Fruit fly (Drosophila melanogaster) whole organism, embryonic: ENCODE data around the gene Cp36.

Source experiments
- Awh ChIP-seq: fragments of 200-800 bp; sonication (Bioruptor generic); IDR thresholded peaks from 2 replicates; pipeline ENCODE4, ENCODE4 v1.3.6; 2022; ENCODE audit warnings: missing biosample characterization, missing genetic modification characterization
- C15 ChIP-seq: fragments of 200-800 bp; sonication (Bioruptor generic); IDR thresholded peaks from 3 replicates; pipeline ENCODE4 v1.3.6; 2022; ENCODE audit warnings: missing biosample characterization, missing genetic modification characterization
- CG11560 ChIP-seq: fragments of 200-800 bp; sonication (Bioruptor generic); IDR thresholded peaks from 3 replicates; pipeline ENCODE4 v1.3.6; 2022; ENCODE audit warnings: missing biosample characterization, missing genetic modification characterization
- CG11723 ChIP-seq: fragments of 200-800 bp; sonication (Bioruptor generic); optimal IDR thresholded peaks from 2 replicates; lab custom pipeline; 2017; ENCODE audit warnings: missing biosample characterization, mild to moderate bottlenecking, missing genetic modification characterization
- CG14710 ChIP-seq: fragments of 200-800 bp; sonication (Bioruptor generic); optimal IDR thresholded peaks from 3 replicates; lab custom pipeline; 2019; ENCODE audit warnings: missing biosample characterization, mild to moderate bottlenecking, missing genetic modification characterization, moderate library complexity
- CG17912 ChIP-seq: fragments of 200-800 bp; sonication (Bioruptor generic); optimal IDR thresholded peaks from 2 replicates; lab custom pipeline; 2018; ENCODE audit warnings: missing biosample characterization, mild to moderate bottlenecking, missing genetic modification characterization
- CG18262 ChIP-seq: fragments of 200-800 bp; optimal IDR thresholded peaks from 3 replicates; lab custom pipeline; 2019; ENCODE audit warnings: missing biosample characterization, mild to moderate bottlenecking, missing genetic modification characterization, moderate library complexity
- CG1832 ChIP-seq: fragments of 200-800 bp; sonication (Bioruptor generic); optimal IDR thresholded peaks from 2 replicates; lab custom pipeline; 2017; ENCODE audit warnings: missing biosample characterization, mild to moderate bottlenecking, missing genetic modification characterization, inconsistent platforms
- CG32532 ChIP-seq: fragments of 200-800 bp; sonication (Bioruptor generic); IDR thresholded peaks from 2 replicates; pipeline ENCODE4 v1.3.6; 2022; ENCODE audit warnings: missing biosample characterization, missing genetic modification characterization
- CG33213 ChIP-seq: fragments of 200-800 bp; sonication (Bioruptor generic); optimal IDR thresholded peaks from 3 replicates; lab custom pipeline; 2016; ENCODE audit warnings: missing biosample characterization, missing genetic modification characterization
- CG4707 ChIP-seq: fragments of 200-800 bp; sonication (Bioruptor generic); optimal IDR thresholded peaks from 2 replicates; lab custom pipeline; 2018; ENCODE audit warnings: missing biosample characterization, mild to moderate bottlenecking, missing genetic modification characterization, moderate library complexity
- CG5245 ChIP-seq: fragments of 200-800 bp; sonication (Bioruptor generic); optimal IDR thresholded peaks from 3 replicates; lab custom pipeline; 2016; ENCODE audit warnings: missing biosample characterization, missing genetic modification characterization
- CG6175 ChIP-seq: fragments of 200-800 bp; sonication (Bioruptor generic); IDR thresholded peaks from 3 replicates; pipeline ENCODE4 v1.3.6; 2022; ENCODE audit warnings: missing biosample characterization, missing genetic modification characterization
- CG6654 ChIP-seq: fragments of 200-800 bp; sonication (Bioruptor generic); optimal IDR thresholded peaks from 2 replicates; lab custom pipeline; 2017; ENCODE audit warnings: missing biosample characterization, mild to moderate bottlenecking, missing genetic modification characterization
- CG6813 ChIP-seq: fragments of 200-800 bp; sonication (Bioruptor generic); optimal IDR thresholded peaks from 2 replicates; lab custom pipeline; 2017; ENCODE audit warnings: missing biosample characterization, missing genetic modification characterization, mild to moderate bottlenecking, moderate library complexity, missing genetic modification reagents
- CG8478 ChIP-seq: fragments of >200 bp; optimal IDR thresholded peaks from 2 replicates; lab custom pipeline; 2018
- CTCF ChIP-seq: fragments of 200-800 bp; sonication (Bioruptor generic); optimal IDR thresholded peaks from 2 replicates; lab custom pipeline; 2017; ENCODE audit warnings: missing biosample characterization, mild to moderate bottlenecking, missing genetic modification characterization, moderate library complexity
- Gug ChIP-seq: fragments of 200-800 bp; sonication (Bioruptor generic); IDR thresholded peaks from 4 replicates; pipeline ENCODE4 v1.3.6; 2022; ENCODE audit warnings: missing biosample characterization, missing genetic modification characterization
- HmgZ ChIP-seq: fragments of 200-800 bp; sonication (Bioruptor generic); optimal IDR thresholded peaks from 2 replicates; lab custom pipeline; 2018; ENCODE audit warnings: missing biosample characterization, mild to moderate bottlenecking, missing genetic modification characterization
- Hmr ChIP-seq: fragments of 200-800 bp; sonication (Bioruptor generic); optimal IDR thresholded peaks from 3 replicates; lab custom pipeline; 2017; ENCODE audit warnings: mild to moderate bottlenecking, missing biosample characterization, missing genetic modification reagents, missing genetic modification characterization
- Hmx ChIP-seq: fragments of 200-800 bp; sonication (Bioruptor generic); optimal IDR thresholded peaks from 2 replicates; lab custom pipeline; 2016; ENCODE audit warnings: missing biosample characterization, missing genetic modification characterization
- Max ChIP-seq: fragments of 200-800 bp; sonication (Bioruptor generic); optimal IDR thresholded peaks from 2 replicates; lab custom pipeline; 2016; ENCODE audit warnings: missing biosample characterization, mild to moderate bottlenecking, missing genetic modification characterization
- Meics ChIP-seq: fragments of 200-800 bp; sonication (Bioruptor generic); optimal IDR thresholded peaks from 2 replicates; lab custom pipeline; 2017; ENCODE audit warnings: missing biosample characterization, mild to moderate bottlenecking, missing genetic modification characterization
- NK7.1 ChIP-seq: fragments of 200-800 bp; sonication (Bioruptor generic); optimal IDR thresholded peaks from 3 replicates; lab custom pipeline; 2016; ENCODE audit warnings: missing biosample characterization, missing genetic modification characterization
- Nf-YA ChIP-seq: fragments of 200-800 bp; sonication (Bioruptor generic); IDR thresholded peaks from 2 replicates; pipeline ENCODE4 v1.3.6; 2022; ENCODE audit warnings: missing biosample characterization, missing genetic modification characterization
- Optix ChIP-seq: fragments of 200-800 bp; sonication (Bioruptor generic); IDR thresholded peaks from 3 replicates; pipeline ENCODE4 v1.3.6; 2022; ENCODE audit warnings: missing biosample characterization, missing genetic modification characterization
- Poxn ChIP-seq: fragments of 200-800 bp; sonication (Bioruptor generic); IDR thresholded peaks from 2 replicates; pipeline ENCODE4 v1.3.6; 2022; ENCODE audit warnings: missing biosample characterization, missing genetic modification characterization
- Sry-β ChIP-seq: fragments of 200-800 bp; sonication (Bioruptor generic); optimal IDR thresholded peaks from 2 replicates; lab custom pipeline; 2018; ENCODE audit warnings: missing biosample characterization, mild to moderate bottlenecking, missing genetic modification characterization, moderate library complexity
- TFAM ChIP-seq: fragments of 200-800 bp; sonication (Bioruptor generic); optimal IDR thresholded peaks from 2 replicates; lab custom pipeline; 2017; ENCODE audit warnings: missing biosample characterization, missing genetic modification characterization, inconsistent platforms
- Taf1 ChIP-seq: fragments of 200-800 bp; sonication (Bioruptor generic); IDR thresholded peaks from 2 replicates; pipeline ENCODE4 v1.3.6; 2022; ENCODE audit warnings: missing biosample characterization, missing genetic modification characterization
- Xbp1 ChIP-seq: fragments of 200-800 bp; sonication (Bioruptor generic); optimal IDR thresholded peaks from 3 replicates; lab custom pipeline; 2016; ENCODE audit warnings: missing biosample characterization, mild to moderate bottlenecking, missing genetic modification characterization
- amos ChIP-seq: fragments of 200-800 bp; sonication (Bioruptor generic); IDR thresholded peaks from 2 replicates; pipeline ENCODE4 v1.3.6; 2022; ENCODE audit warnings: missing biosample characterization, missing genetic modification characterization; ENCODE audit not compliant: partially characterized antibody
- ap ChIP-seq: fragments of 200-800 bp; sonication (Bioruptor generic); IDR thresholded peaks from 2 replicates; pipeline ENCODE4 v1.3.6; 2022; ENCODE audit warnings: missing biosample characterization, missing genetic modification characterization
- ato ChIP-seq: fragments of 200-800 bp; sonication (Bioruptor generic); IDR thresholded peaks from 2 replicates; pipeline ENCODE4 v1.3.6; 2022; ENCODE audit warnings: missing biosample characterization, missing genetic modification characterization; ENCODE audit not compliant: partially characterized antibody
- bbx ChIP-seq: fragments of 200-800 bp; sonication (Bioruptor generic); IDR thresholded peaks from 2 replicates; pipeline ENCODE4 v1.3.6; 2022; ENCODE audit warnings: missing biosample characterization, missing genetic modification characterization; ENCODE audit not compliant: partially characterized antibody
- chinmo ChIP-seq: fragments of 200-800 bp; sonication (Bioruptor generic); IDR thresholded peaks from 4 replicates; pipeline ENCODE4 v1.3.6; 2022; ENCODE audit warnings: missing biosample characterization, missing genetic modification characterization; ENCODE audit not compliant: partially characterized antibody
- cwo ChIP-seq: fragments of 200-800 bp; sonication (Bioruptor generic); optimal IDR thresholded peaks from 3 replicates; lab custom pipeline; 2017; ENCODE audit warnings: missing biosample characterization, missing genetic modification characterization, mild to moderate bottlenecking, moderate library complexity, missing genetic modification reagents
- danr ChIP-seq: fragments of 200-800 bp; sonication (Bioruptor generic); IDR thresholded peaks from 2 replicates; pipeline ENCODE4 v1.3.6; 2022; ENCODE audit warnings: missing biosample characterization, missing genetic modification characterization
- gcm ChIP-seq: fragments of 200-800 bp; sonication (Bioruptor generic); optimal IDR thresholded peaks from 2 replicates; lab custom pipeline; 2019; ENCODE audit warnings: missing biosample characterization, mild to moderate bottlenecking, missing genetic modification characterization, moderate library complexity
- gro ChIP-seq: fragments of 200-800 bp; sonication (Bioruptor generic); optimal IDR thresholded peaks from 2 replicates; lab custom pipeline; 2016; ENCODE audit warnings: missing biosample characterization, missing genetic modification characterization
- hkb ChIP-seq, 2 experiments: fragments of 200-800 bp in 1 of 2; fragments of >200 bp in 1 of 2; sonication (Bioruptor generic) in 1 of 2; IDR thresholded peaks in 1 of 2; optimal IDR thresholded peaks in 1 of 2; 2 replicates each; pipeline versions ENCODE4 v1.3.6 to Lab custom; 2017 to 2022; ENCODE audit warnings: missing biosample characterization in 1 of 2, missing genetic modification characterization in 1 of 2
- kay ChIP-seq: fragments of 200-800 bp; sonication (Bioruptor generic); optimal IDR thresholded peaks from 2 replicates; lab custom pipeline; 2016; ENCODE audit warnings: missing biosample characterization, missing genetic modification characterization
- ken ChIP-seq: fragments of 200-800 bp; sonication (Bioruptor generic); IDR thresholded peaks from 3 replicates; pipeline ENCODE4 v1.3.6; 2022; ENCODE audit warnings: missing biosample characterization, missing genetic modification characterization
- lilli ChIP-seq: fragments of 200-800 bp; sonication (Bioruptor generic); optimal IDR thresholded peaks from 3 replicates; lab custom pipeline; 2016; ENCODE audit warnings: missing biosample characterization, missing genetic modification characterization
- nmo ChIP-seq: fragments of 200-800 bp; sonication (Bioruptor generic); optimal IDR thresholded peaks from 2 replicates; lab custom pipeline; 2018; ENCODE audit warnings: missing biosample characterization, mild to moderate bottlenecking, missing genetic modification characterization, moderate library complexity
- org-1 ChIP-seq: fragments of 200-800 bp; sonication (Bioruptor generic); optimal IDR thresholded peaks from 2 replicates; lab custom pipeline; 2017; ENCODE audit warnings: missing biosample characterization, missing genetic modification characterization
- sens-2 ChIP-seq: fragments of 200-800 bp; sonication (Bioruptor generic); IDR thresholded peaks from 2 replicates; pipeline ENCODE4 v1.3.6; 2022; ENCODE audit warnings: missing biosample characterization, missing genetic modification characterization
- stc ChIP-seq: fragments of 200-800 bp; sonication (Bioruptor generic); IDR thresholded peaks from 2 replicates; pipeline ENCODE4 v1.3.6; 2022; ENCODE audit warnings: missing biosample characterization, missing genetic modification characterization
- wek ChIP-seq: fragments of 200-800 bp; sonication (Bioruptor generic); optimal IDR thresholded peaks from 3 replicates; lab custom pipeline; 2018; ENCODE audit warnings: missing biosample characterization, mild to moderate bottlenecking, missing genetic modification characterization, moderate library complexity
- wor ChIP-seq: fragments of 200-800 bp; sonication (Bioruptor generic); IDR thresholded peaks from 2 replicates; pipeline ENCODE4 v1.3.6; 2022; ENCODE audit warnings: missing biosample characterization, missing genetic modification characterization
- zfh2 ChIP-seq: fragments of 200-800 bp; sonication (Bioruptor generic); optimal IDR thresholded peaks from 2 replicates; lab custom pipeline; 2016; ENCODE audit warnings: missing biosample characterization, missing genetic modification characterization

Gene Cp36

dm6 chrX:8444883-8445572 lies 34.1 kb upstream of the Cp36 start (continued):
- no peak for TF ChIP-seq sens-2 (GFP tag; lab: Robert Waterston, UW)
- no peak for TF ChIP-seq CG33213
- TF ChIP-seq Taf1 (GFP tag; lab: Robert Waterston, UW): no peak
- TF ChIP-seq CG11560 (tag; lab: Robert Waterston, UW): no peak
- TF ChIP-seq CG4707: no peak
- TF ChIP-seq CG8478 (lab: Kevin White, UChicago): no peak
- no peak for TF ChIP-seq Nf-YA (GFP tag; lab: Robert Waterston, UW)
- TF ChIP-seq gro: no peak
- TF ChIP-seq Gug (GFP tag; lab: Robert Waterston, UW): no peak
- no peak for TF ChIP-seq kay
- TF ChIP-seq C15: no peak
- no peak for TF ChIP-seq danr (GFP tag; lab: Robert Waterston, UW)
- TF ChIP-seq wor: no peak
- TF ChIP-seq CG11723 (GFP tag; lab: Kevin White, UChicago): no peak
- no peak for TF ChIP-seq CG17912 (GFP tag; lab: Kevin White, UChicago)
- 0 out of 2 replicates have a peak, but pooled peaks have one; percentile 33 for TF ChIP-seq ap (GFP tag; lab: Robert Waterston, UW)
- peak; percentile 33 for TF ChIP-seq HmgZ
- TF ChIP-seq Optix: no peak
- TF ChIP-seq wek: no peak
- TF ChIP-seq ato (GFP tag; lab: Robert Waterston, UW): no peak
- no peak for TF ChIP-seq NK7.1 (GFP tag; lab: Kevin White, UChicago)
- TF ChIP-seq ken (GFP tag; lab: Robert Waterston, UW): no peak
- TF ChIP-seq CG18262 (tag; lab: Kevin White, UChicago): peak; percentile 93
- peak; percentile 35 for TF ChIP-seq Xbp1 (GFP tag; lab: Kevin White, UChicago)
- no peak for TF ChIP-seq Sry-β (GFP tag; lab: Kevin White, UChicago)
- no peak for TF ChIP-seq chinmo (GFP tag; lab: Robert Waterston, UW)
- no peak for TF ChIP-seq zfh2 (GFP tag; lab: Kevin White, UChicago)
- TF ChIP-seq CG14710: peak; percentile 82
- no peak for TF ChIP-seq Hmx (GFP tag; lab: Kevin White, UChicago)
- no peak for TF ChIP-seq lilli (GFP tag; lab: Kevin White, UChicago)
- no peak for TF ChIP-seq CG6654 (GFP tag; lab: Kevin White, UChicago)
- TF ChIP-seq hkb (optimal IDR thresholded peaks at IDR 0.05; lab: Kevin White, UChicago): no peak
- TF ChIP-seq hkb (GFP tag; IDR thresholded peaks at IDR 0.05; lab: Robert Waterston, UW): no peak
- TF ChIP-seq CTCF (GFP tag; lab: Kevin White, UChicago): no peak
- peak; percentile 22 for TF ChIP-seq Meics (GFP tag; lab: Kevin White, UChicago)
- 0 out of 3 replicates have a peak, but pooled peaks have one; percentile 51 for TF ChIP-seq CG6175 (GFP tag; lab: Robert Waterston, UW)
- peak; percentile 31; the same call in 1 of the 2 replicates for TF ChIP-seq Awh
- TF ChIP-seq Hmr (GFP tag; lab: Kevin White, UChicago): peak; percentile 46
- TF ChIP-seq bbx (GFP tag; lab: Robert Waterston, UW): no peak
- no peak for TF ChIP-seq CG1832 (GFP tag; lab: Kevin White, UChicago)
- peak; percentile 65 for TF ChIP-seq stc (GFP tag; lab: Robert Waterston, UW)
- no peak for TF ChIP-seq Poxn (GFP tag; lab: Robert Waterston, UW)
- TF ChIP-seq amos (GFP tag; lab: Robert Waterston, UW): no peak
- peak; percentile 11 for TF ChIP-seq cwo (GFP tag; lab: Kevin White, UChicago)
- TF ChIP-seq CG32532: no peak
- TF ChIP-seq org-1 (GFP tag; lab: Kevin White, UChicago): peak; percentile 7
- no peak for TF ChIP-seq TFAM (GFP tag; lab: Kevin White, UChicago)
- peak; percentile 73 for TF ChIP-seq gcm
- peak; percentile 79 for TF ChIP-seq nmo (GFP tag; lab: Kevin White, UChicago)
- no peak for TF ChIP-seq CG5245 (GFP tag; lab: Kevin White, UChicago)
- no peak for TF ChIP-seq Max (GFP tag; lab: Kevin White, UChicago)
- TF ChIP-seq CG6813 (GFP tag; lab: Kevin White, UChicago): no peak
